Fruit fly (Drosophila melanogaster) Kc167 (cell line): ENCODE measurements around the gene CG13300.

Experiments used
- Myc ChIP-seq: fragments of >200 bp; optimal IDR thresholded peaks from 2 replicates; lab custom pipeline; 2017; ENCODE audit warnings: missing external identifiers
- h ChIP-seq: fragments of >200 bp; optimal IDR thresholded peaks from 3 replicates; lab custom pipeline; 2018; ENCODE audit warnings: missing external identifiers
- insv ChIP-seq: fragments of >200 bp; optimal IDR thresholded peaks from 3 replicates; lab custom pipeline; 2018; ENCODE audit warnings: missing external identifiers
- psq ChIP-seq: fragments of >200 bp; optimal IDR thresholded peaks from 2 replicates; lab custom pipeline; 2017; ENCODE audit warnings: missing external identifiers

DNA sequence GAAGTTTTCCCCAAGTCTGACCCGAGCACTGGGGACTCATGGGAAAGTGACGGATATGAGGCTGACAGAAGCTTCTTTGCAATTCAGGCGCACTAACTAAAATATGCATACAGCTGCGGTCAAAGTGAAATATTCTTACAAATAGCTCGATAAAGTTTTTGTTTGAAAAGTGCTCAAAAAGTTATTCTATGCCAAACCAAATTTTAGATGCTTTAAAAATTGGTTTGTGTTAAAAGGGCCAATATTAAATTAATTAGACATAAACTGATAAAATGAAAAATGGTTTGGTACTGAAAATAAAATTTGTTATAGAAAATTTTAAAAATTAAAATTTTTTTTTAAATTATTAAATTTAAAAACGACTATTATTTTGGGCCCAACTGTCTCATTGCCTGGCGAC, 14.4 kb upstream of the CG13300 start:
- no peak for TF ChIP-seq psq (lab: Kevin White, UChicago)
- no peak for TF ChIP-seq insv
- no peak for TF ChIP-seq h
- no peak for TF ChIP-seq Myc (lab: Kevin White, UChicago)
